Fruit fly (Drosophila melanogaster): Measurements from ENCODE around the gene anne.

anne gene

DNA sequence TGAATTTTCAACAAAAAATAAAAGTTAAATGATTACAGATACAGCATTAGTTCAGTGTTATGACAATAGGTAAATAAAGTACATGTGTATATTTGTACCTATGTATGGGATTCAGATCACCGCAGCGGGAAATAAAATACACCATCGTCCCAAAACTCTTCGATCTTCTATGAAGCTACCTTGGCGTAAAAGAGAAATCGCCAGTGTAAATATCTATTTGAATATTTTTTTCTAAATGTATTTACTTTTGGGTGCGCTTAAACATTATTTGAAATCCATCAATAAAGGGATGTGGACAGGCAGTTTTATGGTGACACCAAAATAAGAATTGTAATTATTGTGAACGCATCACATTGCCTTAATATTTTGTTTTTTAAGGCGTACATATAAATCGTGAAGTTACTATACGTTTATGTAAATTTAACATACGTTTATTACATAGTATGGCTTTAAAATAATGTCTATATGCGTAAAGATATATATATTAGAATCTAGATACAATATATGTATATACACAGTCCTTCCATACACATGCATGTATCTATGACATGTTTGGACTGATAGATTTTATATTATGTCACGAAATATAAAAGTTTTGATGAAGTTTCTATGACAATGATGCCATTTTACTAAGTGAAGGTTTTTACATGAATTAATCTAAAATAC is at the start of gene anne:
TSS of gene anne (plus strand) at position 263 of the 666 bp plus-strand sequence.
- no peak for TF ChIP-seq CG8478 (optimal IDR thresholded peaks at IDR 0.05)
- no peak for TF ChIP-seq CTCF (optimal IDR thresholded peaks at IDR 0.05)

DNA sequence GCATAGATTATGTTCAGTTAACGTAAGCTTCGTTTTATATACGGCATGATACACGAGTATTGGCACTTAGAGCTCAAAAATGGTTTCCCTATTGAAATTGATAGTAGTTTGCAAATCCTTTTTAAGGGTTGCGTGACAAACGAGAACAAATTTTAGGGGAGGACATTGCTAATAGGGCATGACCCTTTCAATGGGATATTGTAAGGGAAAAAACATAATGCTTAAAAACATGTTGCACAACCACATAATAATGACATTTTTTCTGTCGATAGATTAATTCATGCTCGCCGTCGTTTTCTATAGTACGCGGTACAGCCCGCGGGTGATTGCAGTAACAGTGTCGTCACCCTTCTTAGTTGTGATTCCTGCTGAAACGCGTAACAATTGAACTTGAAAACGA is 47.2 kb upstream of the anne start:
- no peak for TF ChIP-seq CG8478 (optimal IDR thresholded peaks at IDR 0.05)
- no peak for TF ChIP-seq CTCF (optimal IDR thresholded peaks at IDR 0.05)

DNA sequence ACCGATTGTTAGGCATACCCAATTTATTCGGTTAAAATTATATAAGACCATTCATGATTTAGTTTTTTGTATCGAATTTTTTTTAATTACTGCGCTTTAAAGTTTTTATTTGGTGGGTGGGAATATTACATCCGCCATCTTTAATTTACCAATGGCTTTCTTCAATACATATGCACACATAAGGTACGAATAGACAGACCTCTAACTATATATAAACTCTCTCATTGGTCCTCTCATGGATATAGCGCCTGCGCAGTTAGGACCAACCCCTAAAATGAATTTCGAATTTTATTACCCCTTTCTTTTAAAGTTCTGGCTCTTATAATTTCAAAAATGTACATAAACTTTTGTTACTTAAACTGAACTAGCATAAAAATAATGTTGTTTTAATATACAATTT is 44.7 kb upstream of the anne start:
- TF ChIP-seq CG8478 (optimal IDR thresholded peaks at IDR 0.05): no peak
- TF ChIP-seq CTCF (optimal IDR thresholded peaks at IDR 0.05): no peak

DNA sequence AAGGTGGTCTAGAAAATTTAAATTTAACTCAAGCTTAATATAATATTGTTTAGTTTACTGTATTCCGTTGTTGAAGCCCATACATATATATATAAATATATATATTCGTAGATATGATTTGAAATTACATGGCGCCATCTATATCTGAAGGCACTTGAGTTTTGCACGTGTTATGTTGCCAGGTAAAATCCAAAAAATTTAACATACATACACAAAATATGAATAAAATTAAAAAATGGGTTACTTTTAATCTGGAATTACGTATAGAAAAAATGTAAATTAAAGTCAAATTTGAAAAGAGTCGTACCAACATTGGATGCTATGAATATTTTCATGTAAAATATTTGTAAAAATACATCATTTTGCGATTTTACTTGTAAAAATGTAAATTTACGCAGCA is 42.3 kb upstream of the anne start:
- peak in 1 of 2 experiments; percentile 69 for TF ChIP-seq CTCF (optimal IDR thresholded peaks at IDR 0.05)
- TF ChIP-seq CG8478 (optimal IDR thresholded peaks at IDR 0.05): no peak

DNA sequence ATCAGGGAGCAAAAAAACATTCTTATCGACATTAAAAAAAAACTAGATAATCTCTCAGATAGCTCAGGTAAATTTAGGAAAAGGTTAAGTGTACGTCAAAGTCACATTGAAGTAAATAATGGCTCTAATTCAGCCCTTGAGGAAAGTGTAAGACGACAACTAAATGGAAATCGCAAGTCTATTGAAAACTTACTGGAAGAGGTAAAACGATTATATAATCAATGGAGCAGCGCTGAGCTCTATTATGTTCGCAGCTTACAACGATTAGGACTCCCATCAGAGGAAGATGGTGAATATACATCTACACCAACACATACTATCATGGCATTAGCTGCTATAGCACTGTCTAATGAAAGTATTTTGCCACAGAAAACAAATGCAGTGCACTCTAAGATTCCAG is 40.0 kb upstream of the anne start:
- TF ChIP-seq CTCF (optimal IDR thresholded peaks at IDR 0.05) (no peak), CG8478 (optimal IDR thresholded peaks at IDR 0.05) (no peak)

DNA sequence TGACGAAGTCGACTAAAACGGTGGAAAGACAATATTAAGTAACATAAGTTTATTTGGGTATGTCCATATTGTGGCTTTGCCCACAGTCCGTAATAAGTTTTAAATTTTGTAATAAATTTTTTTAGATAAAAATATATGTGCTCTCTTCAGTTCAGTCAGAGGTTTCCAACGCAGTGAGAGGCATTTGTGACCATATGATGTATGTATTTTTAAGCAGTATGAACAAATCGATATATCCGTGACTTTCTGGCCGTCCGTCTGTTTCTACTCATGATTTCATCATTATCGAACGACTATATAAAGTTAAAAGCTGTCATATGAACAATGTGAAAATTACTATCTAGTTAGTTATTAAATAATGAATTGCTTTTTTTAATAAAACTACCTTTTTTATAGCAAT is 29.9 kb upstream of the anne start:
- no peak for TF ChIP-seq CTCF (optimal IDR thresholded peaks at IDR 0.05)
- no peak for TF ChIP-seq CG8478 (optimal IDR thresholded peaks at IDR 0.05)

DNA sequence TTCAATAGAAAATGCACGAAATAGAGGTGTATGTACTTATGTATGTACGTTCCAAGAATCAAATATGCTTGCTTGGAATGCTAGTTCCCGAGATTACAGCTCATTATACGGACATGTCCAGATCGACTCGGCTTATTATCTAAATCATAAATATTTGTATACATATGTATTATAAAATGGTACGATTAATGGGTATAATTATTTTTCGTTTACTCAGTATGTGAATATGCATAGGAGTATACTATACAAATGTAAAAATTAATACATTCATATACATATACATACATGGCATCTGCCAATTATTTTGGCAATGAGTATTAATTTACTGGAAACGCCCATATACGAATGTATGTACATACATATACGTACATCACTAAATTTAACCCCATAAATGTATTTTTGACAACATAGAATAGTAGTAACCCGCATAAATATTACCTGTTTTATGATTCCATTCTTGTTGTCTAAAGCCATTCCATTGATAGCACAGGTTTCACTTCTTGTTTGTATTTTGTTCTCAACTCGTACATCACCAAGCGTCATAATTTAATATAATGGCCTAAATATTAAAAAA is 3.0 kb upstream of the anne start:
- no peak for TF ChIP-seq CG8478 (optimal IDR thresholded peaks at IDR 0.05)
- no peak for TF ChIP-seq CTCF (optimal IDR thresholded peaks at IDR 0.05)

DNA sequence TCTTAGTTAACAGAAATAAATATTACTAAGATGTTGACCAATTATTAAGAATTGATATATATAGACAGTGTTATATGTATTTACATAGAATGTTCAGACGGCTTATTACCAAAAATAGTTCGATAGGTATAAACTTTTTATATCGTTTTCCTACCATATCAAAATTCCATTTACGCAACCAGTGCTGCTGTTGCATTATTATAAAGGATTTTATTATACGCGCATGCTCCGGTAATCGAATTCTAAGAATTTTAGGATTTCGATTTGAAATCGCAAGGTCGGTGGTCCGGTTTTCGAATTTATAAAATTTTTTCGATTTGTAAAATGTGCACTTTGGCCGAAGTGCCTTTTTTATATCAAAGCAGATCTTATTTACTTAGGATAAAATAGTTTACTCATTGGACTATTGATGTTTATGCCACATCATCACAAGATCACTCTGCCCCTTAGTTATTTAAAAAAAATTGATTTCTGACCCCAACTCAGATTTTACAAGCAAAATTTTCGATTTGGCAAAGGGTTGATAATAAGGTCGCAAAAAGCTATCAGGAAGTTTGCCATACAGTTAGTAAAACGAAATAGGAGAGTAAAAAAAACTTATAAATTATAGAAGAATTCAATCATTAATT is 2.3 kb upstream of the anne start, which contains the start of gene Ank:
TSS of gene Ank (minus strand) at position 206 of the 629 bp plus-strand sequence.
- TF ChIP-seq CG8478 (optimal IDR thresholded peaks at IDR 0.05) (no peak), CTCF (optimal IDR thresholded peaks at IDR 0.05) (no peak)

DNA sequence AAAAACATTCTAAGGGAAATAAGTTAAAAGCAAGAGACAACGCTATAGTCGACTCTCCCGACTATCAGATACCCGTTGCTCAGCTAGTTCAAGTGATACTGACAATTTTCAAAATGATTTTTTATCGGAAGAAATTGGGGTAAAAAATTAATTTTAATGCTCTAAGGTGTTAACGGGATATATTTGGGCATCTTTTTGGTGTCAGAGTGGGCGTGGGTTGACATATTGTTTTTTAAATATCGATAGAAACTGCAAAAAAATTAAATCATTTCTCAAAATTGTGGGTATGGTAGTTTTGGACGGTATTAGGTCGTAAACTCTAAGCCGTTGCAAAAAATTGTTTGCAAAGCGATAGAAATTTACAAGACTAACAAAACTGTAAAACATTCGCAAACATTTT is 1.5 kb upstream of the anne start:
- TF ChIP-seq CG8478 (optimal IDR thresholded peaks at IDR 0.05) (no peak), CTCF (optimal IDR thresholded peaks at IDR 0.05) (no peak)

DNA sequence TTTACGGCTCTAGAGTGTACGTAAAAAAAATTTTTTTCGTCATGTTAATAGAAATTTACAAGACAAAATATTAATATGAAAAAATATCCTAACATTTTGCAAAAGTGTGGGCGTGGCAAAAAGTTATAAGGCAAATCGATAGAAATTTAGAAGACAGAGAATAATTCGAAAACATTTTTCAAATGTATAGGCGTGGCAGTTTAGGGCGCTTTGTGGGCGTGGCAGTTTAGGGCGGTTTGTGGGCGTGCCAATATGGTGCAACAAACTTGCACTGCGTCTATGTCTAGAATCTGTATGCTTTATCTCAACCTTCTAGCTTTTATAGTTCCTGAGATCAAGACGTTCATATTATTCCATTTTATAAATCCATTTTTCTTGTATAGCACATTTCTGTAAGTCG is 1.0 kb upstream of the anne start:
- TF ChIP-seq CG8478 (optimal IDR thresholded peaks at IDR 0.05) (no peak), CTCF (optimal IDR thresholded peaks at IDR 0.05) (no peak)

DNA sequence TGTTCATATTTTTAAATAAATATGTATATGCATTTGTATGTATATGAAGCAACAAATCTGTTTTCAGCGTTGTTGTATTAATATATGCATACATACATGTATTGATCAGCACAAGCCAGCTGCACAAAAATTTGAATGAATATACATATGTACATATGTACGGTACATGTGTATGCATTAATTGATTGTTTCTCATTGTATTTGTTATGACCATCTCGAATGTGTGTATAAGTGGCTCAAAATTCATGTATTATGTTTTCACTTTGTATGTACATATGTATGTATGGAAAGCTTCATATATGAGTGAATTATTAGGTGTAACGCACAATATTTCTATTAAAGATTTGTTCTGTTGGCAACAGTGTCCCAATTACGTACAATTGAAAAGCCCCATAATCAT is 3.9 kb downstream of the anne start:
- no peak for TF ChIP-seq CG8478 (optimal IDR thresholded peaks at IDR 0.05)
- no peak for TF ChIP-seq CTCF (optimal IDR thresholded peaks at IDR 0.05)

DNA sequence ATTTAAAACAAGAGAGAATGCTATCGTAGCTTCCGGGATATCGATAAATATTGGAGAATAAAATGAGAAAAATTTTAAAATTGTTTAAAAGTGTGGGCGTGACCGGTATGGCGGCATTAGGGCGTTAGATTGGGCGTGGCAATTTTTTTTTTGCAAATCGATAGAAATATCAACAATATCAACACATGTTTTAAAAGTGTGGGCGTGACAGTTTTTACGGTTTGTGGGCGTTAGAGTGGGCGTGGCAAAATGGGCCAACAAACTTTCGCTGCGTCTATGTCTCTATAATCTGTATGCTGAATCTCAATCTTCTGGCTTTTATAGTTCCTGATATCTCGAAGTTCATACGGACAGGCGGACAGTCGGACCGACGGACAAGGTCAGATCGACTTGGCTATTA is 17.1 kb downstream of the anne start:
- TF ChIP-seq CG8478 (optimal IDR thresholded peaks at IDR 0.05) (no peak), CTCF (optimal IDR thresholded peaks at IDR 0.05) (no peak)

DNA sequence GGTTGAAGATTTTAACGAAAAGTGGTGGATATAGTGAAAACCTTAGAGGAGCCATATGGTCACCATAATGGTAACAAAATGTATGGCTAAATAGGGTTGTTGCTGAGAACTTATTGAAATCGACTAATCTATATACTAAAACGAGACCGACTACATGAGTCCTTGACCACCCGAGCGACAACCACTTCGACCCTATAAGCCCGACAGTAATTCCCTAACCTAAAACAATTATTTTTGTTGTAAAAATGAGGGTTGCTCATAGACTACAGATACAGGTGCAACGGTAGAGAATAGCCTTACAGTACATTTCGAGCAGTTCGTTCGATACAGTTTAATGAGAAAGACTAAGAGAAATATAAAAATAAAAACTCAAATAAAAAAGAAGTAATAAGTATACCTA is 18.4 kb downstream of the anne start, which contains the start of gene CG32006:
TSS of gene CG32006 (plus strand) at position 312 of the 400 bp plus-strand sequence.
- TF ChIP-seq CG8478 (optimal IDR thresholded peaks at IDR 0.05): no peak
- TF ChIP-seq CTCF (optimal IDR thresholded peaks at IDR 0.05): no peak

DNA sequence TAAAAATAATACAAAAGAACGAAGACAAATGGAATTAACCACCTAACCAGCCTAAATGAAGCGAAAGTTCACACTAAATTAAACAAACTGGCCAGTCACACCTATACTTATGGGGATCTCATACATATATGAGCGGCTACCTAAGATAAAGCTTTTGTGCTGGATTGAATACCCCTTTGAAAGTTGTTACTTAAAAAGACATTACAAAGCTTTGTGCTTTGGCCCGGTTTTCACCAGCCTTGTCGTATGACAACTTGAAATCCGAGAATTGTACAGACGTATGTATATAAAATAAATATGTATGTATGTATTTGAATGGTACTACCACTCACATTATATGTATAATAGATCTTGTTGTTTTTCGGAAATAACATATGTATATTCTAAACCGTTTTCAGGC is 24.0 kb downstream of the anne start, which contains the start of gene CG31997:
TSS of gene CG31997 (minus strand) at position 84 of the 400 bp plus-strand sequence.
- TF ChIP-seq CG8478 (optimal IDR thresholded peaks at IDR 0.05): no peak
- no peak for TF ChIP-seq CTCF (optimal IDR thresholded peaks at IDR 0.05)

DNA sequence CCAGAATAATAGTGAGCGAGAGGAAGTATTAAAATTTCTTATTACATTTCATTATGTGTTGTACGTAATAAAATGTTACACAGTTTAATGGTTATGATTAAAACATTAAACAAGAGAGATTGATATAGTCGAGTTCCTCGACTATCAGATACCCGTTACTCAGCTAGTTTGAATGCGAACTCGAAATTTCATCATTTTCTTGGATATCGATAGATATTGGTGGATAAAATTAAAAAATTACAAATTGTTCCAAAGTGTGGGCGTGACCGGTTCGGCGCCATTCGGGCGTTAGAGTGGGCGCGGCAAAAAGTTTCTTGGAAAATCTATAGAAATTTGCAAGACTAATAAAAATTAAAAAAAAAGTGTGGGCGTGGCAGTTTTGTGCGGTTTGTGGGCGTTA is 33.1 kb downstream of the anne start:
- TF ChIP-seq CG8478 (optimal IDR thresholded peaks at IDR 0.05): no peak
- no peak for TF ChIP-seq CTCF (optimal IDR thresholded peaks at IDR 0.05)

DNA sequence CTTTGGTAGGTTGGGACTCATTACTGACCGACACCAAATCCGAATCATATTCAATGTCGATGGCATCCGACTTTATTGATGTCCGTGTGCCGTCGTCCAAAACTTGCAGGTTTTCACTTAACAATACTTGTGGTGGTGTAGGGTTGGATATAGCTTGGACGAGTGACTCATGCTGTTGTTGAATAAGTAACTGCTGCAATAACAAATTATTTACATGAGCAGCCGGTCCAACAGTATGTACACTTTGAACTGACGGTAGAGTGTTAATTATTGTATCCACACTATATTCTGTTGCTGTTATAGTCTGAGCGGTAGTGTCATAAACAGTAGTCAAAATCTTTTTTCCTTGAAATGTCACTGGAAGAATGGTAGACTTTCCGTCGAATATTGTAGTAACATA is 35.5 kb downstream of the anne start:
- no peak for TF ChIP-seq CG8478 (optimal IDR thresholded peaks at IDR 0.05)
- TF ChIP-seq CTCF (optimal IDR thresholded peaks at IDR 0.05): no peak
